Fruit fly (Drosophila melanogaster): Measurements from ENCODE around the gene lmgB.

DNA sequence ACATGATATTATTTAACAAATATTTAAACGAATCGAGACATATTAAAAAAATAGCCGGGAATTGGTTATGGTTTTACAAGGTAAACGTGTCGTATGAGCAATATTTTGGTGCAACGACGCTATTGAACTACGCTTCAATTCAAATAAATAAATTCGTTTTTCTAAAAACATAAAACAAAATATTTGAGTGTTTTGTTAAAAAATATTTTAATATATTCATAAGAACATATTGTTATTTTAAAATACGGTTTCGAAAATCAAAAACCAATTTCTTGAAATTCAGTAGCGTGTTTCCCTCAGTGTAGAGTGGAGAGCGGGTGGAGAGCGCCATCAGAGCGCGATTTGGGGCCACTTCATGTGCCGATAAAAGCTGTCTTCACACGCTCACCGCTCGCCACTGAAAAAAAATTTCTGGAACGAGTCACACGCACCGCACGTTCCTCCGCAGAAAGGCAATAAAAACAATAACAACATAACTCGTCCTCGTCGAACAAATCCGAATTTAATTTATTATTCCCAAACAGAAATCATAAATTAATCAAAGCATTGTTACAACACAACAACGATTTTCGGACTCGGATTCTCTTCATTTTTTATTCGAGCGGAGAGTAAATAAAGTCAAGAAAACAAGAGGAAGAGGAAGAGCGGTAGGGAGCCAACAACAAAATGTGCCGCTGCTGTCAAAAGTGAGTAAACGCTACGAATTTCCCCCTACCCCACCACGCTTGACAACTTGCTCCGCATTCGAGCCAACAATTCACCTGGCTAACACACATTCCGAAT lies 7.2 kb upstream of the lmgB start:
- no peak for TF ChIP-seq EcR (GFP tag; optimal IDR thresholded peaks at IDR 0.05)
- no peak for TF ChIP-seq CG8478 (optimal IDR thresholded peaks at IDR 0.05)
- no peak for TF ChIP-seq pan (optimal IDR thresholded peaks at IDR 0.05)
- no peak for TF ChIP-seq psq (optimal IDR thresholded peaks at IDR 0.05)

Measured in whole organism.